Worm (Caenorhabditis elegans): ENCODE results near the gene lipl-1.
A peak's percentile ranks its signal among the peaks of the same experiment; 100 is the strongest.

The lipl-1 gene

ce11 chrV:12919705-12920104 lies at the start of gene lipl-1:
lipl-1 (plus strand) TSS chrV:12919986.
- TF ChIP-seq ceh-16 (tag; optimal IDR thresholded peaks at IDR 0.05) (no peak), unc-55 (GFP tag; optimal IDR thresholded peaks at IDR 0.05) (no peak), ZK546.5 (tag; optimal IDR thresholded peaks at IDR 0.05) (no peak), fos-1 (tag; optimal IDR thresholded peaks at IDR 0.05) (peak; percentile 3), snpc-4 (tag; optimal IDR thresholded peaks at IDR 0.05) (no peak), ama-1 (optimal IDR thresholded peaks at IDR 0.05) (no peak)

DNA sequence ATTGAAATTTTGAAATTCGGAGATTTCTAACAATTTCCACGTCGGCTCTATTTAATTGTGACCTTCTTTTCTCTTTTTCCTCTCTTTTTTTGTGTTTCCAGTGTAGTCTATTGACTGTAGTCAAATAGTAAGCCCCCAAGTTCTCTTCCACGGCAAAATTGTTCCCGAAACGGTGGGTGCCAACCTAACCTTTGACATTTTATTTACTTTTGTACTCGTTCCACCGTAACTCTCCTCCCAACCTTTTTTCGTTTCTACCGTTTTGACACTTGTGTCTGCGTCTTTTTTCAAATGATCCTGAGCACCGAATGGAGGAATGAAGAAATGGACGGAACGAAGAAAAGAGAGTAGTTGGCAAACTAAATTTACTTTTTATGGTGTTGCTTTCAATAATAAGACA lies 49.0 kb upstream of the lipl-1 start:
- TF ChIP-seq F13H6.1 (tag; optimal IDR thresholded peaks at IDR 0.05) (peak; percentile 40), lin-13 (GFP tag; optimal IDR thresholded peaks at IDR 0.05) (no peak), nhr-129 (tag; optimal IDR thresholded peaks at IDR 0.05) (peak; percentile 17), ztf-4 (tag; optimal IDR thresholded peaks at IDR 0.05) (no peak)

DNA sequence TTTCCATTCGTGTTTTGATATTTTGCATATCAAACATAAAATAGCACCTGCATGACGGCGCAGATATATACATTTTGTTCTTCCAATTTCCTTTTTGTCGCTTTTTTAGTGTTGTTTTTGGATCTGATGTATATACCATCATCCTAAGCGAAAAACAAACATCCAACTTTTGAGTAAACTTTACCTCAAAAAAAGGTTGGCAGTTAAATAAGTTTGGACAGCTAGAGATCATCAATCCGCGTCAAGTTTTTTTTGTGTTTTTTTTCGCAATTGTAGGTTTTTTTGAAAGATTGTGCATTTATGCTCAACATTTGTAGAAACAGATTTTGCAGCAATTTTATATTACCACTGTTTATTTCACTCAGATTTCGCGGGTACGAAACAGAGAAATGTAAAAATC lies 48.0 kb upstream of the lipl-1 start, which contains the start of gene bus-19:
Gene bus-19 (plus strand): TSS at position 301 of the 400 bp plus-strand sequence.
- TF ChIP-seq peb-1 (tag; optimal IDR thresholded peaks at IDR 0.05) (no peak), ztf-11 (tag; optimal IDR thresholded peaks at IDR 0.05) (no peak), ztf-4 (tag; optimal IDR thresholded peaks at IDR 0.05) (no peak), C34F6.9 (tag; optimal IDR thresholded peaks at IDR 0.05) (no peak), ama-1 (optimal IDR thresholded peaks at IDR 0.05) (no peak), nhr-129 (tag; optimal IDR thresholded peaks at IDR 0.05) (no peak), elt-1 (tag; optimal IDR thresholded peaks at IDR 0.05) (no peak), aly-2 (tag; optimal IDR thresholded peaks at IDR 0.05) (no peak)

DNA sequence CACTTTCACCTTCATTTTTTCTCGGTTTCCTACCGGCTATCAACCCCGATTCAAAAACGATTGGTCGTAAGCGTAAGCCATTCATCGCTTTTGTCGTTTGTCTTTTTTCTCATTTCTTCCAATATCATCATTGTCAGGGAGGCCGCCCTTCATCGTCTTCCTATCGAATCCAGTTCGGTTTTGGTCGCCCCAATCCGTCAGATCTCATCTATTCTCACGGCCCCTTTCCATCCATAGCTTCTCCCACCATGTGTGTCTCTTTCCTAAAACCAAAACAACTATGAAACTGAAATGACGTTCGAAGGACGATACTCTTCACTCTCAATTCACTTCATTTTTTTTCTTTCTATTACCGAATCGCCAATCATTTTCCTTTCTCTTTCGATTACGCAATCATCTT lies 43.9 kb upstream of the lipl-1 start:
- TF ChIP-seq nhr-23 (tag; optimal IDR thresholded peaks at IDR 0.05), result no peak
- peak; percentile 4 for TF ChIP-seq blmp-1 (tag; optimal IDR thresholded peaks at IDR 0.05; ENCODE audit: insufficient read depth)

DNA sequence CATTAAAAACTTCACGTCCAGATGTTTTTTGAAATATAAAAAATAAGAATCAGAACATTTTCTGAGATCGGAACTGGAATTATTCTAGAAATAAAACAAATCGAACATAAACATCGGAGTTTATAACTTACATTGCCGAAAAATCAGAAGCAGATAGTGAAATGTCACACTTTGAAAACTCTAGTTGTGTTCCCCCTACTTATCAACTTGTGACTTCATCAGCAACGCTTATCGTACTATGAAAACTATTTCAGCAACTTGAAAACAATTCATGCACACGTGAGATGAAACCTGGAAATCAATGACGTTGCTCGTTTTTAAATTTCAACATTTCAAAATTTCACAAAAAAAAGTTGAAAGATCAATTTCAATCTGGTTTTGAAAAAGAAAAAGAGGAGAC lies 43.1 kb upstream of the lipl-1 start:
- peak; percentile 58 for TF ChIP-seq sma-9 (GFP tag; optimal IDR thresholded peaks at IDR 0.05)
- TF ChIP-seq sma-9 (tag; optimal IDR thresholded peaks at IDR 0.05), result no peak
- no peak for TF ChIP-seq gmeb-1 (tag; optimal IDR thresholded peaks at IDR 0.05)
- TF ChIP-seq nhr-237 (tag; optimal IDR thresholded peaks at IDR 0.05), result no peak
- TF ChIP-seq fos-1 (tag; optimal IDR thresholded peaks at IDR 0.05), result peak; percentile 48
- TF ChIP-seq crh-2 (tag; optimal IDR thresholded peaks at IDR 0.05), result peak; percentile 20
- TF ChIP-seq ztf-4 (tag; optimal IDR thresholded peaks at IDR 0.05), result no peak

DNA sequence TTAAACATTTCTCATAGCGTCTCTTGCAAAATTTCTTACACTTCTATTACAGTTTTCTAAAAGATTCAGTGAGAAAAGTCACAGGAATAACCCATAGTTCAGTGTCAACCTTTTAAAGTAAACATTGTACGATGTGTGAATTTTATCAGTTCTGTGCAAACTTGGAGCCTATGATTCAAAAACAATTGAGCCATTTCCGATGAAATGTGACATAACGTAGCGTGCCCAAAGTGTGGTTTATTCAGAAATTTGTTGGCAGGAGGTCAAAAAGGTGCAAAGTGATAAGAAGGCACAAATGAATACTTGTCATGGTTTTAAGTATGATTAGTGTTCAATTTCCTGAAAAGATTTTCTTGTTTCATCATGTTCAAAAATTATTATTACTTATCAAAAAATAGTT lies 42.2 kb upstream of the lipl-1 start:
- TF ChIP-seq blmp-1 (tag; optimal IDR thresholded peaks at IDR 0.05; ENCODE audit: insufficient read depth) (no peak), nhr-6 (tag; optimal IDR thresholded peaks at IDR 0.05) (no peak), unc-55 (GFP tag; optimal IDR thresholded peaks at IDR 0.05) (no peak), egl-27 (tag; optimal IDR thresholded peaks at IDR 0.05) (no peak), elt-1 (tag; optimal IDR thresholded peaks at IDR 0.05) (no peak), C34F6.9 (tag; optimal IDR thresholded peaks at IDR 0.05) (no peak), peb-1 (tag; optimal IDR thresholded peaks at IDR 0.05) (no peak), fos-1 (tag; optimal IDR thresholded peaks at IDR 0.05) (peak; percentile 28)

DNA sequence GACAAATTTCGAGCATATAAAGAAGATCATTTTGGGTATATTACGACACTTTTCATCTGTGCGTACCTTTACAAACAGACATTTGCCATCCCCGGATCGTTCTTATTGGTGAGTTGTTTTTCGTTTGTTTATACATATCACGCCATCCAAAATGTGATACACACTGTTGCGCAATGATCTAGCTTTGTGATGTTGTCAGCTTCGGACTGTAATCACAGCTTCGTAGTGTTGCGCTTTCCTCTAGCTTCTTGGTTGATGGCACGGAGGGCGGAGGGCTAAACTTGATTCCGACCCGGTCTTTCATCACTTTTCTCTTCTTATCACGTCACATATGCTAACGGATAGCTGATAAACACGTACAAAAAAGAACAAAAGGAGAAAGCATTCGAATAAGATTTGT lies 40.4 kb upstream of the lipl-1 start:
- no peak for TF ChIP-seq lin-13 (GFP tag; optimal IDR thresholded peaks at IDR 0.05)
- TF ChIP-seq nhr-21 (tag; optimal IDR thresholded peaks at IDR 0.05), result peak; percentile 14

DNA sequence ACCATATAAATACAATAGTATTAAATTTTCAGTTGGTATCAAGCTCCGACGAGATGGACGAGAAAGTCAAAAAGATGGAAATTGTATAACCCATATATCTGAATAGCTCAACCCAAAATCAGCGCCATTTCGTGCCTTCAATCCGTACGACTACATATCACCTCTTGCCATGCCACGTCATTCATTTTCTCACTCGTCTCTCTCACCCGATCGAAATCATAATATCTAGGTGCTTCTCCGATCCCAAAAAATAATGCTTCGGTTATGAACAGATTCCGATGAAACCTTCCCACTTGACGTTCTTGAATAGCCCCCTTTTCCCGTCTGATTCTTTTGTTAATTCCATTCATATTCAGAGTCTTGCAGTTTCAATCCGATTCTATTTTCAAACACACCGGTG lies 38.4 kb upstream of the lipl-1 start:
- TF ChIP-seq lin-13 (GFP tag; optimal IDR thresholded peaks at IDR 0.05), result no peak
- TF ChIP-seq elt-1 (tag; optimal IDR thresholded peaks at IDR 0.05), result no peak
- no peak for TF ChIP-seq egl-27 (tag; optimal IDR thresholded peaks at IDR 0.05)
- no peak for TF ChIP-seq Y55F3AM.14 (GFP tag; optimal IDR thresholded peaks at IDR 0.05)
- no peak for TF ChIP-seq F13H6.1 (tag; optimal IDR thresholded peaks at IDR 0.05)
- no peak for TF ChIP-seq peb-1 (tag; optimal IDR thresholded peaks at IDR 0.05)
- no peak for TF ChIP-seq nhr-6 (tag; optimal IDR thresholded peaks at IDR 0.05)
- TF ChIP-seq nhr-21 (tag; optimal IDR thresholded peaks at IDR 0.05), result no peak
- no peak for TF ChIP-seq ceh-82 (tag; optimal IDR thresholded peaks at IDR 0.05)
- TF ChIP-seq nhr-237 (tag; optimal IDR thresholded peaks at IDR 0.05), result no peak
- TF ChIP-seq nhr-77 (tag; optimal IDR thresholded peaks at IDR 0.05), result no peak
- no peak for TF ChIP-seq C34F6.9 (tag; optimal IDR thresholded peaks at IDR 0.05)
- TF ChIP-seq nhr-10 (tag; optimal IDR thresholded peaks at IDR 0.05), result no peak
